Fruit fly (Drosophila melanogaster): ENCODE data around the gene UGP.

DNA sequence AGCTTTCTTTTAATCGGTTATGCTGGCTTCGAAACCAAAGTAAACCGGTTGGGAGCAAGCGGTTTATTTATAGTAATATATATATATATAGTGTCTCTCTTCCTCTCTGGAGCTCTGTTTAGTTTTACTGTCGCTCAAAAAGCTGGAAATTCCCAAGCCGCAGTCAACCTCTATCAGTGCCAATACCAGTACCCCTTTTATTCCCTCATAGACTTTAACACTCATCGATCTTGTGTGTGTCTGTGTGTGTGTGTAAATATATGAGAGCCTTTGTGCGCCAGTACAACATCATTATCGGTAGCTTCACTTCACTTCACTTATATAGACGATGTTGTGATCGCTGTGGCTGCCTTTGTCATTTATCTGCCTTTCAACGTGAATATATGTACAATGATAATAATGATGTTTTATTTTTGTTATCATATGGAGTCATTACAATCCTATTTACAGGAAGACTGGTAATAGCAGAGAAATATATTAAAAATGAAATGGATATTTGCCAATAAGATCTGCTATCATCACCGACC lies 20.7 kb downstream of the UGP start:
- no peak for TF ChIP-seq kay (GFP tag; ENCODE audit: borderline replicate concordance)
- TF ChIP-seq CG7045 (GFP tag; optimal IDR thresholded peaks at IDR 0.05) = no peak
- TF ChIP-seq pad (GFP tag; optimal IDR thresholded peaks at IDR 0.05) = no peak
- TF ChIP-seq CG5204 (GFP tag; optimal IDR thresholded peaks at IDR 0.05) = no peak
- no peak for TF ChIP-seq CG14711 (tag; optimal IDR thresholded peaks at IDR 0.05)
- TF ChIP-seq Mnt (GFP tag; optimal IDR thresholded peaks at IDR 0.05) = no peak
- no peak for TF ChIP-seq Crg-1 (GFP tag; optimal IDR thresholded peaks at IDR 0.05)
- no peak for TF ChIP-seq Hr96 (GFP tag; optimal IDR thresholded peaks at IDR 0.05)
- TF ChIP-seq bab1 (GFP tag; optimal IDR thresholded peaks at IDR 0.05) = no peak
- no peak for TF ChIP-seq CG11617 (GFP tag; optimal IDR thresholded peaks at IDR 0.05)
- TF ChIP-seq Clk (GFP tag; optimal IDR thresholded peaks at IDR 0.05) = no peak
- TF ChIP-seq tj (GFP tag; optimal IDR thresholded peaks at IDR 0.05) = no peak
- TF ChIP-seq CG7101 (tag; optimal IDR thresholded peaks at IDR 0.05) = no peak
- no peak for TF ChIP-seq CG12768 (GFP tag; optimal IDR thresholded peaks at IDR 0.05)
